Worm (Caenorhabditis elegans) whole organism, L3 larva: ENCODE results near the gene E02H9.3.

ENCODE experiments used
- R02D3.7 ChIP-seq: fragments of 150-350 bp; optimal IDR thresholded peaks from 2 replicates; lab custom pipeline; 2014; ENCODE audit warnings: missing biosample characterization, missing genetic modification characterization
- ZK546.5 ChIP-seq: sonication (generic microtip); optimal IDR thresholded peaks from 2 replicates; lab custom pipeline; 2017; ENCODE audit warnings: missing biosample characterization, missing genetic modification characterization
- aly-2 ChIP-seq: fragments of 150-350 bp; optimal IDR thresholded peaks from 2 replicates; lab custom pipeline; 2014; ENCODE audit warnings: missing biosample characterization, missing genetic modification characterization
- ama-1 ChIP-seq: fragments of 150-350 bp; optimal IDR thresholded peaks from 2 replicates; lab custom pipeline; 2018
- ceh-16 ChIP-seq: sonication (generic microtip); optimal IDR thresholded peaks from 2 replicates; lab custom pipeline; 2017; ENCODE audit warnings: missing biosample characterization, missing genetic modification characterization
- ceh-28 ChIP-seq: fragments of 150-350 bp; optimal IDR thresholded peaks from 2 replicates; lab custom pipeline; 2014; ENCODE audit warnings: missing biosample characterization, missing genetic modification reagents, missing genetic modification characterization
- ceh-82 ChIP-seq: fragments of 150-350 bp; optimal IDR thresholded peaks from 2 replicates; lab custom pipeline; 2014; ENCODE audit warnings: missing biosample characterization, missing genetic modification characterization
- ceh-9 ChIP-seq: sonication (generic microtip); optimal IDR thresholded peaks from 2 replicates; lab custom pipeline; 2018; ENCODE audit warnings: missing biosample characterization, missing genetic modification characterization
- daf-12 ChIP-seq: fragments of 150-350 bp; optimal IDR thresholded peaks from 2 replicates; lab custom pipeline; 2014; ENCODE audit warnings: missing biosample characterization, missing genetic modification reagents, missing genetic modification characterization
- egl-27 ChIP-seq: sonication (generic microtip); optimal IDR thresholded peaks from 4 replicates; lab custom pipeline; 2017; ENCODE audit warnings: missing biosample characterization, missing genetic modification reagents, missing genetic modification characterization
- egl-5 ChIP-seq: fragments of 150-350 bp; optimal IDR thresholded peaks from 2 replicates; lab custom pipeline; 2017; ENCODE audit warnings: missing biosample characterization, missing genetic modification reagents, missing genetic modification characterization, inconsistent platforms
- elt-1 ChIP-seq: fragments of 150-350 bp; optimal IDR thresholded peaks from 2 replicates; lab custom pipeline; 2014; ENCODE audit warnings: missing biosample characterization, missing genetic modification characterization
- elt-2 ChIP-seq: sonication (generic microtip); optimal IDR thresholded peaks from 2 replicates; lab custom pipeline; 2016; ENCODE audit warnings: missing genetic modification reagents, mild to moderate bottlenecking, missing genetic modification characterization, missing compliant biosample characterization
- elt-3 ChIP-seq, 3 experiments: fragments of 150-350 bp in 1 of 3; sonication (generic microtip) in 2 of 3; optimal IDR thresholded peaks; 2 replicates in 2 of 3; 4 replicates in 1 of 3; lab custom pipeline; 2014 to 2017; ENCODE audit warnings: missing biosample characterization in 3 of 3, missing genetic modification characterization in 3 of 3
- eor-1 ChIP-seq, 2 experiments: fragments of 150-350 bp; optimal IDR thresholded peaks; 2 replicates each; lab custom pipeline; 2014 to 2018; ENCODE audit warnings: missing biosample characterization in 2 of 2, missing genetic modification characterization in 2 of 2
- fkh-10 ChIP-seq: sonication (generic microtip); optimal IDR thresholded peaks from 2 replicates; lab custom pipeline; 2017; ENCODE audit warnings: missing biosample characterization, missing genetic modification reagents, missing genetic modification characterization
- fkh-2 ChIP-seq: fragments of 150-350 bp; optimal IDR thresholded peaks from 2 replicates; lab custom pipeline; 2014; ENCODE audit warnings: missing biosample characterization, missing genetic modification reagents, missing genetic modification characterization
- fos-1 ChIP-seq: fragments of 150-350 bp; optimal IDR thresholded peaks from 2 replicates; lab custom pipeline; 2014; ENCODE audit warnings: missing biosample characterization, missing genetic modification characterization
- hmg-11 ChIP-seq: sonication (generic microtip); optimal IDR thresholded peaks from 2 replicates; lab custom pipeline; 2016; ENCODE audit warnings: missing genetic modification characterization, missing compliant biosample characterization
- jun-1 ChIP-seq: fragments of 150-350 bp; optimal IDR thresholded peaks from 2 replicates; lab custom pipeline; 2014; ENCODE audit warnings: missing biosample characterization, missing genetic modification reagents, missing genetic modification characterization
- lin-15B ChIP-seq: fragments of 150-350 bp; optimal IDR thresholded peaks from 2 replicates; lab custom pipeline; 2014; ENCODE audit warnings: missing biosample characterization, missing genetic modification characterization
- lin-39 ChIP-seq: fragments of 150-350 bp; optimal IDR thresholded peaks from 2 replicates; lab custom pipeline; 2018; ENCODE audit warnings: missing biosample characterization, missing genetic modification reagents, missing genetic modification characterization
- lsy-12 ChIP-seq: sonication (generic microtip); optimal IDR thresholded peaks from 2 replicates; lab custom pipeline; 2016; ENCODE audit warnings: mild to moderate bottlenecking, missing genetic modification characterization, missing compliant biosample characterization
- mdl-1 ChIP-seq: fragments of 150-350 bp; optimal IDR thresholded peaks from 2 replicates; lab custom pipeline; 2014; ENCODE audit warnings: missing biosample characterization, missing genetic modification characterization
- mml-1 ChIP-seq: fragments of 150-350 bp; sonication (generic microtip); optimal IDR thresholded peaks from 3 replicates; lab custom pipeline; 2014; ENCODE audit warnings: missing biosample characterization, missing genetic modification characterization
- nfya-1 ChIP-seq: sonication (generic microtip); optimal IDR thresholded peaks from 2 replicates; lab custom pipeline; 2017; ENCODE audit warnings: missing genetic modification characterization, mild to moderate bottlenecking, missing compliant biosample characterization, antibody characterized with exemption, moderate library complexity; ENCODE audit not compliant: insufficient read depth
- nhr-11 ChIP-seq: fragments of 150-350 bp; optimal IDR thresholded peaks from 2 replicates; lab custom pipeline; 2014; ENCODE audit warnings: missing biosample characterization, missing genetic modification characterization
- nhr-12 ChIP-seq: fragments of 150-350 bp; optimal IDR thresholded peaks from 2 replicates; lab custom pipeline; 2014; ENCODE audit warnings: missing biosample characterization, missing genetic modification characterization
- nhr-23 ChIP-seq: fragments of 150-350 bp; optimal IDR thresholded peaks from 2 replicates; lab custom pipeline; 2014; ENCODE audit warnings: missing biosample characterization, missing genetic modification reagents, missing genetic modification characterization
- nhr-237 ChIP-seq: fragments of 150-350 bp; optimal IDR thresholded peaks from 2 replicates; lab custom pipeline; 2014; ENCODE audit warnings: missing biosample characterization, missing genetic modification characterization
- nhr-25 ChIP-seq: sonication (generic microtip); optimal IDR thresholded peaks from 2 replicates; lab custom pipeline; 2017; ENCODE audit warnings: missing biosample characterization, missing genetic modification characterization
- nhr-28 ChIP-seq: fragments of 150-350 bp; optimal IDR thresholded peaks from 2 replicates; lab custom pipeline; 2014; ENCODE audit warnings: missing biosample characterization, missing genetic modification characterization
- nhr-43 ChIP-seq: sonication (generic microtip); optimal IDR thresholded peaks from 2 replicates; lab custom pipeline; 2016; ENCODE audit warnings: mild to moderate bottlenecking, missing genetic modification characterization, missing compliant biosample characterization; ENCODE audit not compliant: poor library complexity, severe bottlenecking
- nhr-67 ChIP-seq: fragments of 150-350 bp; optimal IDR thresholded peaks from 2 replicates; lab custom pipeline; 2014; ENCODE audit warnings: missing biosample characterization, missing genetic modification characterization
- nhr-76 ChIP-seq: fragments of 150-350 bp; sonication (generic microtip); optimal IDR thresholded peaks from 5 replicates; lab custom pipeline; 2014; ENCODE audit warnings: missing biosample characterization, missing genetic modification characterization
- nhr-77 ChIP-seq: fragments of 150-350 bp; optimal IDR thresholded peaks from 2 replicates; lab custom pipeline; 2014; ENCODE audit warnings: missing biosample characterization, missing genetic modification characterization
- pha-4 ChIP-seq: fragments of 150-350 bp; optimal IDR thresholded peaks from 2 replicates; lab custom pipeline; 2014; ENCODE audit warnings: missing biosample characterization, missing genetic modification reagents, missing genetic modification characterization
- pqm-1 ChIP-seq: fragments of 150-350 bp; optimal IDR thresholded peaks from 2 replicates; lab custom pipeline; 2017; ENCODE audit warnings: missing biosample characterization, missing genetic modification characterization, inconsistent platforms
- sea-2 ChIP-seq: fragments of 150-350 bp; sonication (generic microtip); optimal IDR thresholded peaks from 4 replicates; lab custom pipeline; 2014; ENCODE audit warnings: missing biosample characterization, missing genetic modification reagents, missing genetic modification characterization
- skn-1 ChIP-seq: fragments of 150-350 bp; optimal IDR thresholded peaks from 2 replicates; lab custom pipeline; 2014; ENCODE audit warnings: missing biosample characterization, missing genetic modification characterization
- snpc-4 ChIP-seq: fragments of 150-350 bp; optimal IDR thresholded peaks from 2 replicates; lab custom pipeline; 2014; ENCODE audit warnings: missing biosample characterization, missing genetic modification characterization
- tbx-2 ChIP-seq: sonication (generic microtip); optimal IDR thresholded peaks from 2 replicates; lab custom pipeline; 2016; ENCODE audit warnings: mild to moderate bottlenecking, missing genetic modification characterization, missing compliant biosample characterization
- unc-39 ChIP-seq: sonication (generic microtip); optimal IDR thresholded peaks from 4 replicates; lab custom pipeline; 2017; ENCODE audit warnings: missing biosample characterization, missing genetic modification characterization
- unc-62 ChIP-seq: fragments of 150-350 bp; sonication (generic microtip); optimal IDR thresholded peaks from 4 replicates; lab custom pipeline; 2014; ENCODE audit warnings: missing biosample characterization, missing genetic modification reagents, missing genetic modification characterization
- zag-1 ChIP-seq: fragments of 150-350 bp; optimal IDR thresholded peaks from 2 replicates; lab custom pipeline; 2014; ENCODE audit warnings: missing biosample characterization, missing genetic modification characterization
- ztf-11 ChIP-seq: fragments of 150-350 bp; optimal IDR thresholded peaks from 2 replicates; lab custom pipeline; 2014; ENCODE audit warnings: missing biosample characterization, missing genetic modification characterization
- ztf-4 ChIP-seq: fragments of 150-350 bp; optimal IDR thresholded peaks from 2 replicates; lab custom pipeline; 2014; ENCODE audit warnings: missing biosample characterization, missing genetic modification characterization

The E02H9.3 gene

DNA sequence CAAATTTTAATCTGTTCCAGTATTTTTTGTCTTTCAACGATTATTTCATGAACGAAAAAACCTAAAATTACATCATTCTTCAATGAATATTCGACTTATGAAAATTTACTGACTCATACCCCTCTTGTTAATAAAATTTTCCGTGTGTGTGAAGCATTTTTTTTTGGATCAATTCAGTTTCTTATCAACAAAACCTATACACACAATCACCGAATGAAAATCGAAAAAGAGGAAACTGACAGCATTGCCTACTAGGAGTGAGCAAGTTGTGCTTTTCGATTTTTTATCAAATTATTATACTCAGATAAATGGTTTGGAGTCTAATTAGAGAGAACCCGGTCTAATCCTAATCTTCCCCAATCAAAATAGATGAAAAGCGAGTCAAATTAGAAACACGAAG lies at the start of gene E02H9.3:
Gene E02H9.3 (plus strand): TSS at position 301 of the 400 bp plus-strand sequence.
- TF ChIP-seq elt-2 (tag; lab: Kevin White, UChicago) = peak; percentile 8

DNA sequence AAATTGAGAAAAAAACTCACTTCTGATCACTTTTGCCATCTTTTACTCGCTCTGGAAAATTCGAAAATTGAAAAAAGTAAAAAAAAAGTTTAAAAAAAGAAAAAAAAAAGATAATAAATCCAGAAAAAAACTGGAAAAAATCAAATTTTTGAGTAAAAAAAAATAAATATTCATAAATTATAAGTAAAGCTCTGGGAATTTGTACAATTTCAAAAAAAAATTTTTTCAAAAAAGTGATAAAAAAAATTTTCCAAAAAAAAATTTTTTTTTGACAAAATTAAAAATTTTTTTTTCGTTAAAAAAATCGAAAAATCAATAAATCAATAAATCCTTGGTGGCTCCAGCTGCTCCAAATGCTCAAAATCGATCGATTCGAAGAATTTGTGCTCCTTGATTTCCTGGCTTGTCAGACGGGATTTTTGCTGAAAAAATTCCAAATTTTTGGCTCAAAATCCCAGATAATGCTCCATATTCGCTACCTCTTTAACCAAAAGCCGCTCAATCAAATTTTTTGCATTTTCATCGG lies 47.9 kb upstream of the E02H9.3 start, which contains the start of gene mrpl-30:
Gene mrpl-30 (minus strand): TSS at position 51 of the 526 bp plus-strand sequence.
- TF ChIP-seq elt-1 (tag; lab: Kevin White, UChicago) = no peak
- TF ChIP-seq zag-1 (tag; lab: Kevin White, UChicago) = no peak
- peak; percentile 76 for TF ChIP-seq ceh-28 (tag; lab: Kevin White, UChicago)
- no peak for TF ChIP-seq nhr-28

DNA sequence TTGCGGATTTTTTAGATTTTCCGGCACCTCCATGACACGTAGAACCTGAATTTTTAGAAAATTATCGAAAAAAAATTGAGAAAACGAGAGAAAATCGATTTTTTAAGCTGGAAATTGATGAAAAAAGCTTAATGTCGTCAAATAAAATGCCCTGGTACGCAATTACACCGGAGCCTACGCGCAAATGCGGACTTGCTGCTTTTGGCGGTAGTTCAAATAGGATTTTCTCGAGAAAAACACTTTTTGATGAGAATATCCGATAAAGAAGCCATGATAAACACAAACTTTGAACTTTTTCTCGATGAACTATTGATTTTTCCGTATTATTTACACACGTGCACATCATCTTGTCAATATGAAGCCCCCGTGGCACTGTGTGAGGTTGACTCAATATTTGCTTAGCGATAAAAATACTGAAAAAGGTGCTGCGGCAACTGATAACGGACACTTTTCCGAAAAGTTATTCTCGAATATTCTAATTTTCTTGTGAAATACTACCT lies 40.6 kb upstream of the E02H9.3 start, which contains the start of the genes W04B5.5 and W04B5.3:
Gene W04B5.5 (minus strand): TSS at position 51 of the 500 bp plus-strand sequence.
Gene W04B5.3 (plus strand): TSS at position 356 of the 500 bp plus-strand sequence.
- TF ChIP-seq nhr-25 = no peak
- no peak for TF ChIP-seq daf-12
- TF ChIP-seq R02D3.7 (tag; lab: Kevin White, UChicago) = peak; percentile 69
- no peak for TF ChIP-seq mdl-1 (tag; lab: Kevin White, UChicago)
- peak; percentile 80 for TF ChIP-seq ceh-28 (tag; lab: Kevin White, UChicago)
- peak; percentile 68 for TF ChIP-seq nfya-1 (tag; lab: Kevin White, UChicago)
- TF ChIP-seq ceh-9 (tag; lab: Kevin White, UChicago) = no peak
- TF ChIP-seq skn-1 (tag; lab: Kevin White, UChicago) = peak; percentile 43
- TF ChIP-seq fkh-2 (tag; lab: Kevin White, UChicago) = no peak
- TF ChIP-seq ztf-4 (tag; lab: Kevin White, UChicago) = no peak
- TF ChIP-seq sea-2 = no peak
- TF ChIP-seq unc-62 (GFP tag; lab: Kevin White, UChicago) = no peak
- TF ChIP-seq snpc-4 (tag; lab: Kevin White, UChicago) = no peak
- TF ChIP-seq tbx-2 (tag; lab: Kevin White, UChicago) = no peak
- TF ChIP-seq ztf-11 (tag; lab: Kevin White, UChicago) = no peak
- no peak for TF ChIP-seq egl-27 (tag; lab: Kevin White, UChicago)
- no peak for TF ChIP-seq elt-1 (tag; lab: Kevin White, UChicago)
- TF ChIP-seq hmg-11 (tag; lab: Kevin White, UChicago) = peak; percentile 78
- peak; percentile 3 for TF ChIP-seq ceh-82 (tag; lab: Kevin White, UChicago)
- TF ChIP-seq fos-1 (tag; lab: Kevin White, UChicago) = no peak
- TF ChIP-seq nhr-28 = no peak
- no peak for TF ChIP-seq egl-5 (tag; lab: Kevin White, UChicago)
- TF ChIP-seq nhr-77 (tag; lab: Kevin White, UChicago) = no peak
- no peak for TF ChIP-seq zag-1 (tag; lab: Kevin White, UChicago)
- TF ChIP-seq elt-3 (tag; optimal IDR thresholded peaks at IDR 0.05; lab: Kevin White, UChicago) = no peak
- no peak for TF ChIP-seq nhr-43 (tag; lab: Kevin White, UChicago)
- no peak for TF ChIP-seq lsy-12 (tag; lab: Kevin White, UChicago)
- peak; percentile 86 for TF ChIP-seq elt-2 (tag; lab: Kevin White, UChicago)
- no peak for TF ChIP-seq mml-1
- no peak for TF ChIP-seq nhr-12 (tag; lab: Kevin White, UChicago)
- TF ChIP-seq nhr-23 = peak; percentile 60
- TF ChIP-seq nhr-67 (tag; lab: Kevin White, UChicago) = no peak
- TF ChIP-seq aly-2 (tag; lab: Kevin White, UChicago) = no peak
- no peak for TF ChIP-seq ama-1 (lab: Kevin White, UChicago)
- TF ChIP-seq nhr-11 = no peak
- no peak for TF ChIP-seq nhr-237
- TF ChIP-seq eor-1 (tag; optimal IDR thresholded peaks at IDR 0.05; lab: Kevin White, UChicago) = no peak
- peak; percentile 98 for TF ChIP-seq pha-4 (tag; lab: Kevin White, UChicago)
- TF ChIP-seq lin-39 (tag; lab: Kevin White, UChicago) = peak; percentile 28
- no peak for TF ChIP-seq ceh-16
- no peak for TF ChIP-seq nhr-76 (tag; lab: Kevin White, UChicago)
- TF ChIP-seq lin-15B (tag; lab: Kevin White, UChicago) = peak; percentile 47
- no peak for TF ChIP-seq unc-39 (tag; lab: Kevin White, UChicago)
- peak; percentile 70 for TF ChIP-seq jun-1 (tag; lab: Kevin White, UChicago)
- no peak for TF ChIP-seq ZK546.5 (tag; lab: Kevin White, UChicago)
- peak; percentile 72 for TF ChIP-seq pqm-1 (tag; lab: Kevin White, UChicago)
- TF ChIP-seq fkh-10 (GFP tag; lab: Kevin White, UChicago) = no peak
